Worm (Caenorhabditis elegans) whole organism, young adult: Measurements from ENCODE around the gene C27B7.9.

ENCODE experiments used
- F23B12.7 ChIP-seq: sonication (generic microtip); optimal IDR thresholded peaks from 2 replicates; lab custom pipeline; 2017; ENCODE audit warnings: missing genetic modification characterization, mild to moderate bottlenecking, missing compliant biosample characterization, antibody characterized with exemption, moderate library complexity; ENCODE audit not compliant: insufficient read depth
- cebp-2 ChIP-seq: fragments of 200-800 bp; sonication (Bioruptor generic); IDR thresholded peaks from 2 replicates; pipeline ENCODE4 v1.3.6; 2022; ENCODE audit warnings: missing genetic modification characterization, missing compliant biosample characterization
- mes-4 ChIP-seq: sonication (generic microtip); optimal IDR thresholded peaks from 2 replicates; lab custom pipeline; 2016; ENCODE audit warnings: missing genotype, missing genetic modification characterization, missing compliant biosample characterization
- tbp1 ChIP-seq: fragments of 200-800 bp; sonication (Bioruptor generic); optimal IDR thresholded peaks from 2 replicates; lab custom pipeline; 2018; ENCODE audit warnings: mild to moderate bottlenecking, missing genetic modification characterization, missing compliant biosample characterization
- unc-62 ChIP-seq: fragments of 150-350 bp; optimal IDR thresholded peaks from 2 replicates; lab custom pipeline; 2014; ENCODE audit warnings: missing biosample characterization, missing genetic modification reagents, missing genetic modification characterization
- ztf-18 ChIP-seq: sonication (generic microtip); optimal IDR thresholded peaks from 2 replicates; lab custom pipeline; 2016; ENCODE audit warnings: missing genotype, mild to moderate bottlenecking, missing genetic modification characterization, missing compliant biosample characterization

DNA sequence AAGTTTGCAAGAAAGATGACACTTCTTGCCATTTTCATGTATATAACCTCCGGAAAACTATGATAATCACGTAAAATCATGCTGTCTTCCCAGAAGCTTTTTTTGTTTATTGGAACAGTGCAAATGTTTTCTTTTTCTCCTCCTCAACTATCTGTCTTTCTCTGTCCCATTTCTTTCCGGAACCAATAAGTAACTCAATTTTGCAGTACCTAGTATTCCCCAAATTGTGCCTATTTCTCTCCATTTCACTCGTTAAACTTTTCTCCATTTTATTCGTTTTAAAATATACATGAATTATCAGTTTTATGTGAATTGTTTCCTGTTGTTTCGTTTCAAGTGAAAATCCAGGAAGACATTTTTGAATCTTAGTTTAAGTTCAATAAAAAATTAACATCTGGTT lies 27.5 kb upstream of the C27B7.9 start:
- TF ChIP-seq cebp-2 (GFP tag; lab: Robert Waterston, UW): no peak
- TF ChIP-seq tbp1 (GFP tag; lab: Kevin White, UChicago): no peak
- no peak for TF ChIP-seq ztf-18 (tag; lab: Kevin White, UChicago)
- TF ChIP-seq F23B12.7 (tag; lab: Kevin White, UChicago): no peak
- TF ChIP-seq unc-62 (GFP tag; lab: Kevin White, UChicago): no peak
- no peak for TF ChIP-seq mes-4 (tag; lab: Kevin White, UChicago)
